Worm (Caenorhabditis elegans) whole organism, early embryonic: ENCODE measurements around the gene B0554.2.

Experiments used
- B0310.2 ChIP-seq: sonication (generic microtip); optimal IDR thresholded peaks from 2 replicates; lab custom pipeline; 2016; ENCODE audit warnings: mild to moderate bottlenecking, missing genetic modification characterization, missing compliant biosample characterization
- F13C5.2 ChIP-seq: sonication (generic microtip); optimal IDR thresholded peaks from 2 replicates; lab custom pipeline; 2017; ENCODE audit warnings: mild to moderate bottlenecking, missing genetic modification characterization, inconsistent platforms, missing compliant biosample characterization
- aly-1 ChIP-seq: sonication (generic microtip); optimal IDR thresholded peaks from 2 replicates; lab custom pipeline; 2016; ENCODE audit warnings: missing genetic modification characterization, missing compliant biosample characterization
- ama-1 ChIP-seq: fragments of 150-350 bp; optimal IDR thresholded peaks from 2 replicates; lab custom pipeline; 2014
- ceh-13 ChIP-seq: fragments of 200-800 bp; sonication (Bioruptor generic); optimal IDR thresholded peaks from 2 replicates; lab custom pipeline; 2018; ENCODE audit warnings: mild to moderate bottlenecking, missing genetic modification characterization, missing compliant biosample characterization
- ceh-36 ChIP-seq: sonication (generic microtip); optimal IDR thresholded peaks from 2 replicates; lab custom pipeline; 2016; ENCODE audit warnings: missing genetic modification characterization, inconsistent platforms, missing compliant biosample characterization
- ets-7 ChIP-seq: sonication (generic microtip); optimal IDR thresholded peaks from 2 replicates; lab custom pipeline; 2016; ENCODE audit warnings: missing genotype, missing genetic modification characterization, missing compliant biosample characterization
- flt-1 ChIP-seq: fragments of 200-800 bp; sonication (Bioruptor generic); IDR thresholded peaks from 2 replicates; pipeline ENCODE4 v1.3.6; 2022; ENCODE audit warnings: missing genetic modification characterization, missing compliant biosample characterization
- hmbx-1 ChIP-seq: sonication (generic microtip); optimal IDR thresholded peaks from 2 replicates; lab custom pipeline; 2016; ENCODE audit warnings: mild to moderate bottlenecking, missing genetic modification characterization, missing compliant biosample characterization
- hmg-4 ChIP-seq: fragments of 200-800 bp; sonication (Bioruptor generic); optimal IDR thresholded peaks from 2 replicates; lab custom pipeline; 2018; ENCODE audit warnings: mild to moderate bottlenecking, missing genetic modification characterization, missing compliant biosample characterization
- hnd-1 ChIP-seq: sonication (generic microtip); optimal IDR thresholded peaks from 2 replicates; lab custom pipeline; 2016; ENCODE audit warnings: missing genetic modification characterization, missing compliant biosample characterization
- pes-1 ChIP-seq: fragments of 200-800 bp; sonication (Bioruptor generic); IDR thresholded peaks from 2 replicates; pipeline ENCODE4 v1.3.6; 2022; ENCODE audit warnings: missing genetic modification reagents, missing genetic modification characterization, missing compliant biosample characterization
- scrt-1 ChIP-seq: fragments of 200-800 bp; sonication (Bioruptor generic); IDR thresholded peaks from 2 replicates; pipeline ENCODE4 v1.3.6; 2022; ENCODE audit warnings: missing genetic modification characterization, missing compliant biosample characterization
- sea-1 ChIP-seq: fragments of 200-800 bp; sonication (Bioruptor generic); conservative IDR thresholded peaks from 2 replicates; pipeline ENCODE4 v1.3.6; 2022; ENCODE audit warnings: missing genetic modification characterization, missing compliant biosample characterization
- tbx-11 ChIP-seq: fragments of 200-800 bp; sonication (Bioruptor generic); IDR thresholded peaks from 2 replicates; pipeline ENCODE4 v1.3.6; 2022; ENCODE audit warnings: missing genetic modification characterization, missing compliant biosample characterization
- tbx-37 ChIP-seq: fragments of 200-800 bp; sonication (Bioruptor generic); conservative IDR thresholded peaks from 2 replicates; pipeline ENCODE4 v1.3.6; 2022; ENCODE audit warnings: missing genetic modification reagents, missing genetic modification characterization, missing compliant biosample characterization
- tra-4 ChIP-seq: sonication (generic microtip); optimal IDR thresholded peaks from 2 replicates; lab custom pipeline; 2017; ENCODE audit warnings: missing genetic modification characterization, missing compliant biosample characterization

B0554.2 gene

ce11 chrV:404210-404669, 29.8 kb upstream of the B0554.2 start, which contains the start of gene nhr-252:
Gene nhr-252 (plus strand): TSS chrV:404619.
- TF ChIP-seq tbx-11 (GFP tag; lab: Robert Waterston, UW) (no peak), pes-1 (GFP tag; lab: Robert Waterston, UW) (no peak), ceh-36 (tag; lab: Kevin White, UChicago) (no peak), tbx-37 (GFP tag; lab: Robert Waterston, UW) (no peak), hmbx-1 (tag; lab: Kevin White, UChicago) (no peak), scrt-1 (GFP tag; lab: Robert Waterston, UW) (no peak), hmg-4 (GFP tag; lab: Kevin White, UChicago) (no peak), tra-4 (tag; lab: Kevin White, UChicago) (no peak), F13C5.2 (no peak), flt-1 (no peak), ceh-13 (no peak), ama-1 (no peak), sea-1 (GFP tag; lab: Robert Waterston, UW) (no peak), B0310.2 (tag; lab: Kevin White, UChicago) (no peak), hnd-1 (tag; lab: Kevin White, UChicago) (no peak), aly-1 (no peak), ets-7 (tag; lab: Kevin White, UChicago) (no peak)

- no peak for TF ChIP-seq hmg-4 (GFP tag; lab: Kevin White, UChicago)
- no peak for TF ChIP-seq ama-1
- TF ChIP-seq hmbx-1 (tag; lab: Kevin White, UChicago): no peak
- TF ChIP-seq ets-7 (tag; lab: Kevin White, UChicago): no peak
- TF ChIP-seq F13C5.2: no peak
- no peak for TF ChIP-seq tbx-11 (GFP tag; lab: Robert Waterston, UW)
- no peak for TF ChIP-seq ceh-36 (tag; lab: Kevin White, UChicago)
- no peak for TF ChIP-seq sea-1 (GFP tag; lab: Robert Waterston, UW)
- TF ChIP-seq aly-1: no peak
- TF ChIP-seq scrt-1 (GFP tag; lab: Robert Waterston, UW): no peak
- TF ChIP-seq pes-1 (GFP tag; lab: Robert Waterston, UW): no peak
- no peak for TF ChIP-seq tbx-37 (GFP tag; lab: Robert Waterston, UW)
- no peak for TF ChIP-seq tra-4 (tag; lab: Kevin White, UChicago)
- TF ChIP-seq hnd-1 (tag; lab: Kevin White, UChicago): no peak
- TF ChIP-seq B0310.2 (tag; lab: Kevin White, UChicago): no peak
Observed at ce11 chrV:412820-413219, 21.2 kb upstream of the B0554.2 start.

DNA sequence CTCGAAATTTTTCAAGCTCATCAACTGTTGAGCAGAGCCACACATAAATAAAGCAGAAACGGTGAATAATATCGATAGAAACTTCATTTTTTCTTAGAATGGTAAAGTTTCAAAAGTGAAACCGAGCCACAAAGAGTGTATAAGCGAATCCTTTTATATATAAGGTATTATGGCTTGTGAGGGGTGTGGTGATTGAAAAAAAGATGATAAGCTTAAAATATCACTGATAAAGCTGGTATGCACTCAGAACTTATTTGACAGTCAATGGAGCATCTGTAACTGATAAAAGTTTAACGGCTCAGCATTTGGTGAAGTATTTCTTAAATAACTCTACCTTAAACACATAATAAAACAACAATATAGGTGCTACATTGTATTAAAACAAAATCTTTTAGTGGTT, 19.4 kb upstream of the B0554.2 start, which contains the start of gene dod-19:
dod-19 (minus strand) TSS at position 130 of the 400 bp plus-strand sequence.
- no peak for TF ChIP-seq flt-1
- no peak for TF ChIP-seq ets-7 (tag; lab: Kevin White, UChicago)
- no peak for TF ChIP-seq B0310.2 (tag; lab: Kevin White, UChicago)
- no peak for TF ChIP-seq tbx-37 (GFP tag; lab: Robert Waterston, UW)
- no peak for TF ChIP-seq F13C5.2
- TF ChIP-seq aly-1: no peak
- TF ChIP-seq tra-4 (tag; lab: Kevin White, UChicago): no peak
- TF ChIP-seq tbx-11 (GFP tag; lab: Robert Waterston, UW): no peak
- no peak for TF ChIP-seq scrt-1 (GFP tag; lab: Robert Waterston, UW)
- no peak for TF ChIP-seq ceh-36 (tag; lab: Kevin White, UChicago)
- no peak for TF ChIP-seq ceh-13
- no peak for TF ChIP-seq pes-1 (GFP tag; lab: Robert Waterston, UW)
- TF ChIP-seq hmbx-1 (tag; lab: Kevin White, UChicago): no peak

- no peak for TF ChIP-seq tbx-37 (GFP tag; lab: Robert Waterston, UW)
- TF ChIP-seq ama-1: no peak
- no peak for TF ChIP-seq ets-7 (tag; lab: Kevin White, UChicago)
- TF ChIP-seq F13C5.2: no peak
- no peak for TF ChIP-seq flt-1
- TF ChIP-seq aly-1: no peak
- no peak for TF ChIP-seq hmg-4 (GFP tag; lab: Kevin White, UChicago)
- no peak for TF ChIP-seq hnd-1 (tag; lab: Kevin White, UChicago)
- no peak for TF ChIP-seq hmbx-1 (tag; lab: Kevin White, UChicago)
- no peak for TF ChIP-seq B0310.2 (tag; lab: Kevin White, UChicago)
- TF ChIP-seq pes-1 (GFP tag; lab: Robert Waterston, UW): no peak
- no peak for TF ChIP-seq sea-1 (GFP tag; lab: Robert Waterston, UW)
- no peak for TF ChIP-seq tbx-11 (GFP tag; lab: Robert Waterston, UW)
- TF ChIP-seq tra-4 (tag; lab: Kevin White, UChicago): no peak
- no peak for TF ChIP-seq ceh-13
- TF ChIP-seq scrt-1 (GFP tag; lab: Robert Waterston, UW): no peak
- no peak for TF ChIP-seq ceh-36 (tag; lab: Kevin White, UChicago)
Observed at ce11 chrV:415072-415471, 18.9 kb upstream of the B0554.2 start.

DNA sequence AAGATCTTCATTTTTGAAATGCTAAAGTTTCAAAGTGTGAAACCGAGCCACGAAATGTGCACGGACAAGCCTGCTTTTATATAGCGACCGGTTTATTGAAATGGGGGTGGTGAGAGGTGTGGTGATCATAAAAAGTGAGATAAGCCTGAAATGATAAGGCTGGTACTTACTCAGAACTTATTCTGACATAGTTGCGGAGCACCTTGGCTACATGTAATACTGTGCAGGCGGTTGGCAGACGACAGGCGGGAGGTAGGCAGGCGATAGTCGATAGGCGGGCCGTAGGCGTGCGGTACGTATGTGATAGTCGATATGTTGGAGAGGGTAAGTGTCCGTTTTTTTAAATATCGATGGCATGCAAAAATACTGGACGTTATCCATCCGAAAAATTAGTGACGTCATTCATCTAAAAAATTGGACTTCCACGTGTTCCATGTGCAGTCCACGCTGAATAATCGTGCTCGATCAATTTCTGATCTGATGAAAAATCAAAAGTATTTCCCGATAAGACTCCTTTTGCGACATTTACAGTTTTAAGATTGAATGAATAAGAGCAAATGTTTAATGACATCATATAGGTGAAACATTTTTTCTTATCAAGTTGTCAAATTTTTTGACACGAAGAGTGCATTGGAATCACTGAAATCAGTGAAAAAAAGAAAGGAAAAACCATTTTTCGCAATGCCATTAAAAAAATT, 16.2 kb upstream of the B0554.2 start, which contains the start of gene irg-8:
irg-8 (minus strand) TSS at position 51 of the 698 bp plus-strand sequence.
- no peak for TF ChIP-seq F13C5.2
- no peak for TF ChIP-seq hmg-4 (GFP tag; lab: Kevin White, UChicago)

DNA sequence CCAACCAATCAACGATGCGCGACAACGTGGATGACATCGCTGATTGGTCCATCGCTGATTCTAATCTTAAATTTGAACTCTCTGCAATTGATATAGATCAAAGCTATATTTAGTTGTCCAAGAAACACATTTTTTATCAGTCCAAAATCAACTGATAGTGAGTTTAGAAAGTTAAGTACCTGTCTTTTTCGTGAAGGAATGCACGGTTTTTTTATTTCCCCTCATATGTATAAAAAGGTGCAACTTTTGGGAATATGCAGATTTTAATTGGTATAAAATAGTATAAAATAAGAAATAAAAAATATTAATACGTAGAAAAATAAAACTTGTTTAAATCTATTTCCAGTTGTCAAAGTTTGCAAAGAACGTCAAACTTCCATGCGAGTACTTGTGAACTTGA, 15.6 kb upstream of the B0554.2 start, which contains the start of gene Y39D8A.1:
Y39D8A.1 (plus strand) TSS at position 301 of the 400 bp plus-strand sequence.
- no peak for TF ChIP-seq ceh-13

ce11 chrV:422133-422532, 11.9 kb upstream of the B0554.2 start, which contains the start of gene dod-20:
Gene dod-20 (plus strand): TSS chrV:422433.
- TF ChIP-seq hnd-1 (tag; lab: Kevin White, UChicago) (no peak), aly-1 (no peak), tbx-37 (GFP tag; lab: Robert Waterston, UW) (no peak), hmg-4 (GFP tag; lab: Kevin White, UChicago) (no peak), sea-1 (GFP tag; lab: Robert Waterston, UW) (no peak), ama-1 (no peak), tbx-11 (GFP tag; lab: Robert Waterston, UW) (no peak), flt-1 (no peak), F13C5.2 (no peak), B0310.2 (tag; lab: Kevin White, UChicago) (no peak), ets-7 (tag; lab: Kevin White, UChicago) (no peak), tra-4 (tag; lab: Kevin White, UChicago) (no peak)
